Fruit fly (Drosophila melanogaster): ENCODE measurements around the gene CG7484.
A peak's percentile ranks its signal among the peaks of the same experiment; 100 is the strongest.

CG7484 gene

dm6 chr3L:17616876-17617279 lies 37.5 kb upstream of the CG7484 start:
- TF ChIP-seq N (GFP tag; optimal IDR thresholded peaks at IDR 0.05), result peak; percentile 10
- peak; percentile 16 for TF ChIP-seq h (GFP tag; optimal IDR thresholded peaks at IDR 0.05)
- no peak for TF ChIP-seq rgr (GFP tag; optimal IDR thresholded peaks at IDR 0.05)

dm6 chr3L:17619209-17619705 lies 35.2 kb upstream of the CG7484 start, which contains the start of gene Eip74EF:
Gene Eip74EF, minus strand, starts transcription at chr3L:17619325.
- TF ChIP-seq OdsH (GFP tag; optimal IDR thresholded peaks at IDR 0.05), result peak; percentile 67
- no peak for TF ChIP-seq dsf (GFP tag; optimal IDR thresholded peaks at IDR 0.05; ENCODE audit: borderline replicate concordance)
- peak; percentile 73 for TF ChIP-seq fru (GFP tag; optimal IDR thresholded peaks at IDR 0.05)
- no peak for TF ChIP-seq Dfd (GFP tag; optimal IDR thresholded peaks at IDR 0.05)
- peak; percentile 56 for TF ChIP-seq Hnf4 (GFP tag; optimal IDR thresholded peaks at IDR 0.05)
- peak; percentile 69 for TF ChIP-seq br (GFP tag; optimal IDR thresholded peaks at IDR 0.05)
- TF ChIP-seq CG32264 (GFP tag; optimal IDR thresholded peaks at IDR 0.05), result peak; percentile 26
- TF ChIP-seq Hr78 (GFP tag; optimal IDR thresholded peaks at IDR 0.05), result no peak
- peak; percentile 4 to 74 for TF ChIP-seq foxo (GFP tag; optimal IDR thresholded peaks at IDR 0.05)
- no peak for TF ChIP-seq brk (GFP tag; optimal IDR thresholded peaks at IDR 0.05)
- peak; percentile 77 for TF ChIP-seq ey (GFP tag; optimal IDR thresholded peaks at IDR 0.05)
- TF ChIP-seq dl (GFP tag; optimal IDR thresholded peaks at IDR 0.05; ENCODE audit: insufficient read depth in 1 of 2, partially characterized antibody in 2 of 2), result peak; percentile 96 to 98
- TF ChIP-seq Abd-B (GFP tag; optimal IDR thresholded peaks at IDR 0.05), result no peak
- peak; percentile 45 for TF ChIP-seq Jra (GFP tag; optimal IDR thresholded peaks at IDR 0.05)
- no peak for TF ChIP-seq sv (GFP tag; optimal IDR thresholded peaks at IDR 0.05)
- TF ChIP-seq psq (GFP tag; optimal IDR thresholded peaks at IDR 0.05), result peak; percentile 56
- peak; percentile 51 for TF ChIP-seq Hr83 (GFP tag; optimal IDR thresholded peaks at IDR 0.05; ENCODE audit: poor library complexity, severe bottlenecking)
- peak; percentile 59 for TF ChIP-seq CrebA (GFP tag; optimal IDR thresholded peaks at IDR 0.05; ENCODE audit: borderline replicate concordance)
- TF ChIP-seq h (GFP tag; optimal IDR thresholded peaks at IDR 0.05), result peak; percentile 74
- TF ChIP-seq rgr (GFP tag; optimal IDR thresholded peaks at IDR 0.05), result peak; percentile 69
- TF ChIP-seq Sp1 (GFP tag; optimal IDR thresholded peaks at IDR 0.05), result peak; percentile 52
- TF ChIP-seq CG9705 (GFP tag; optimal IDR thresholded peaks at IDR 0.05), result peak; percentile 33
- peak; percentile 96 for TF ChIP-seq Dif (GFP tag; optimal IDR thresholded peaks at IDR 0.05; ENCODE audit: partially characterized antibody)
- TF ChIP-seq sage (GFP tag; optimal IDR thresholded peaks at IDR 0.05), result peak; percentile 71
- peak; percentile 74 for TF ChIP-seq tai (GFP tag; optimal IDR thresholded peaks at IDR 0.05)
- peak; percentile 86 for TF ChIP-seq Vsx2 (GFP tag; optimal IDR thresholded peaks at IDR 0.05; ENCODE audit: partially characterized antibody)
- peak; percentile 78 for TF ChIP-seq woc (GFP tag; optimal IDR thresholded peaks at IDR 0.05)
- peak; percentile 60 for TF ChIP-seq HLH106 (tag; optimal IDR thresholded peaks at IDR 0.05)
- TF ChIP-seq N (GFP tag; optimal IDR thresholded peaks at IDR 0.05), result peak; percentile 30
- peak; percentile 80 for TF ChIP-seq Rel (GFP tag; optimal IDR thresholded peaks at IDR 0.05)
- peak; percentile 38 for TF ChIP-seq Rel (tag; optimal IDR thresholded peaks at IDR 0.05)
- no peak for TF ChIP-seq GATAd (GFP tag; optimal IDR thresholded peaks at IDR 0.05)

- TF ChIP-seq Mio (GFP tag; optimal IDR thresholded peaks at IDR 0.05), result peak; percentile 29
- peak; percentile 64 for TF ChIP-seq OdsH (GFP tag; optimal IDR thresholded peaks at IDR 0.05)
- TF ChIP-seq Vsx2 (GFP tag; optimal IDR thresholded peaks at IDR 0.05; ENCODE audit: partially characterized antibody), result no peak
- TF ChIP-seq Jra (GFP tag; optimal IDR thresholded peaks at IDR 0.05), result peak; percentile 93
- TF ChIP-seq foxo (GFP tag; optimal IDR thresholded peaks at IDR 0.05), result peak in 1 of 2 experiments; percentile 79
- no peak for TF ChIP-seq Dif (GFP tag; optimal IDR thresholded peaks at IDR 0.05; ENCODE audit: partially characterized antibody)
- no peak for TF ChIP-seq jim (GFP tag; optimal IDR thresholded peaks at IDR 0.05)
- no peak for TF ChIP-seq usp (GFP tag; optimal IDR thresholded peaks at IDR 0.05)
- no peak for TF ChIP-seq pan (optimal IDR thresholded peaks at IDR 0.05)
- TF ChIP-seq tai (GFP tag; optimal IDR thresholded peaks at IDR 0.05), result peak; percentile 92
- peak; percentile 28 for TF ChIP-seq CG9705 (GFP tag; optimal IDR thresholded peaks at IDR 0.05)
- TF ChIP-seq rgr (GFP tag; optimal IDR thresholded peaks at IDR 0.05), result peak; percentile 82
- peak; percentile 6 for TF ChIP-seq dmrt93B (GFP tag; optimal IDR thresholded peaks at IDR 0.05)
- peak; percentile 60 for TF ChIP-seq Sp1 (GFP tag; optimal IDR thresholded peaks at IDR 0.05)
- peak; percentile 90 for TF ChIP-seq Hnf4 (GFP tag; optimal IDR thresholded peaks at IDR 0.05)
- no peak for TF ChIP-seq GATAd (GFP tag; optimal IDR thresholded peaks at IDR 0.05)
- TF ChIP-seq CrebA (GFP tag; optimal IDR thresholded peaks at IDR 0.05; ENCODE audit: borderline replicate concordance), result no peak
- TF ChIP-seq Hr83 (GFP tag; optimal IDR thresholded peaks at IDR 0.05; ENCODE audit: poor library complexity, severe bottlenecking), result peak; percentile 14
- peak; percentile 72 for TF ChIP-seq ey (GFP tag; optimal IDR thresholded peaks at IDR 0.05)
- TF ChIP-seq Hr78 (GFP tag; optimal IDR thresholded peaks at IDR 0.05), result no peak
- peak; percentile 60 for TF ChIP-seq Myc (optimal IDR thresholded peaks at IDR 0.05)
- TF ChIP-seq sv (GFP tag; optimal IDR thresholded peaks at IDR 0.05), result peak; percentile 54
- TF ChIP-seq Abd-B (GFP tag; optimal IDR thresholded peaks at IDR 0.05), result no peak
- TF ChIP-seq CG32264 (GFP tag; optimal IDR thresholded peaks at IDR 0.05), result peak; percentile 50
- TF ChIP-seq brk (GFP tag; optimal IDR thresholded peaks at IDR 0.05), result peak; percentile 84
- peak; percentile 63 for TF ChIP-seq psq (GFP tag; optimal IDR thresholded peaks at IDR 0.05)
- peak; percentile 50 for TF ChIP-seq dsf (GFP tag; optimal IDR thresholded peaks at IDR 0.05; ENCODE audit: borderline replicate concordance)
- TF ChIP-seq lola (GFP tag; optimal IDR thresholded peaks at IDR 0.05), result no peak
- no peak for TF ChIP-seq Dfd (GFP tag; optimal IDR thresholded peaks at IDR 0.05)
- TF ChIP-seq dl (GFP tag; optimal IDR thresholded peaks at IDR 0.05; ENCODE audit: insufficient read depth in 1 of 2, partially characterized antibody in 2 of 2), result no peak
- TF ChIP-seq HLH106 (tag; optimal IDR thresholded peaks at IDR 0.05), result peak; percentile 44
- TF ChIP-seq br (GFP tag; optimal IDR thresholded peaks at IDR 0.05), result peak; percentile 75
- no peak for TF ChIP-seq Rel (GFP tag; optimal IDR thresholded peaks at IDR 0.05)
- TF ChIP-seq Rel (tag; optimal IDR thresholded peaks at IDR 0.05), result peak; percentile 86
- TF ChIP-seq fru (GFP tag; optimal IDR thresholded peaks at IDR 0.05), result peak; percentile 78
- peak; percentile 80 for TF ChIP-seq h (GFP tag; optimal IDR thresholded peaks at IDR 0.05)
- no peak for TF ChIP-seq N (GFP tag; optimal IDR thresholded peaks at IDR 0.05)
- peak; percentile 66 for TF ChIP-seq woc (GFP tag; optimal IDR thresholded peaks at IDR 0.05)
- peak; percentile 47 for TF ChIP-seq sage (GFP tag; optimal IDR thresholded peaks at IDR 0.05)
Observed at dm6 chr3L:17621451-17621946, 32.9 kb upstream of the CG7484 start, which contains the start of the genes Vps60 and anchor. Gene Vps60, minus strand, starts transcription at chr3L:17621625. Gene anchor, plus strand, starts transcription at chr3L:17621824.

Measured in whole organism, wandering third instar larva.